Worm (Caenorhabditis elegans): ENCODE data around the gene Y105C5B.1413.

ce11 chrIV:16202074-16202473 lies 17.7 kb upstream of the Y105C5B.1413 start, which contains the start of gene H25K10.1:
- no peak for TF ChIP-seq C38D4.7 (GFP tag; optimal IDR thresholded peaks at IDR 0.05)
- TF ChIP-seq pha-4 (tag; optimal IDR thresholded peaks at IDR 0.05): no peak
- TF ChIP-seq unc-42 (tag; optimal IDR thresholded peaks at IDR 0.05): no peak
- no peak for TF ChIP-seq lim-6 (tag; optimal IDR thresholded peaks at IDR 0.05)
- no peak for TF ChIP-seq tbx-7 (tag; optimal IDR thresholded peaks at IDR 0.05)
- TF ChIP-seq ama-1 (optimal IDR thresholded peaks at IDR 0.05): no peak
- no peak for TF ChIP-seq ztf-16 (tag; optimal IDR thresholded peaks at IDR 0.05)
- TF ChIP-seq ceh-30 (tag; optimal IDR thresholded peaks at IDR 0.05): no peak
- no peak for TF ChIP-seq unc-86 (tag; optimal IDR thresholded peaks at IDR 0.05)
- TF ChIP-seq nhr-11 (tag; optimal IDR thresholded peaks at IDR 0.05): no peak
- TF ChIP-seq K09A11.1 (tag; optimal IDR thresholded peaks at IDR 0.05; ENCODE audit: insufficient read depth): no peak
- TF ChIP-seq che-1 (tag; optimal IDR thresholded peaks at IDR 0.05): no peak
- no peak for TF ChIP-seq rnt-1 (tag; optimal IDR thresholded peaks at IDR 0.05)
